Worm (Caenorhabditis elegans) whole organism, L1 larva: ENCODE results near the gene alg-4.

Experiments
- ama-1 ChIP-seq: fragments of 150-350 bp; optimal IDR thresholded peaks from 2 replicates; lab custom pipeline; 2014
- ceh-90 ChIP-seq: sonication (generic microtip); optimal IDR thresholded peaks from 2 replicates; lab custom pipeline; 2016; ENCODE audit warnings: missing genetic modification characterization, missing compliant biosample characterization
- egl-27 ChIP-seq, 2 experiments: fragments of 150-350 bp in 1 of 2; sonication (generic microtip); optimal IDR thresholded peaks; 3 replicates each; lab custom pipeline; 2017 to 2018; ENCODE audit warnings: missing biosample characterization in 2 of 2, missing genetic modification characterization in 2 of 2, missing genetic modification reagents in 2 of 2
- fos-1 ChIP-seq: fragments of 150-350 bp; optimal IDR thresholded peaks from 2 replicates; lab custom pipeline; 2014; ENCODE audit warnings: missing biosample characterization, missing genetic modification characterization
- hlh-17 ChIP-seq: fragments of 200-800 bp; sonication (Bioruptor generic); optimal IDR thresholded peaks from 2 replicates; lab custom pipeline; 2018; ENCODE audit warnings: missing genetic modification characterization, mild to moderate bottlenecking, missing compliant biosample characterization, moderate library complexity, borderline replicate concordance
- jun-1 ChIP-seq: fragments of 150-350 bp; optimal IDR thresholded peaks from 2 replicates; lab custom pipeline; 2014; ENCODE audit warnings: missing biosample characterization, missing genetic modification reagents, missing genetic modification characterization
- nhr-28 ChIP-seq: fragments of 150-350 bp; optimal IDR thresholded peaks from 2 replicates; lab custom pipeline; 2014; ENCODE audit warnings: missing biosample characterization, missing genetic modification characterization
- nhr-85 ChIP-seq: sonication (generic microtip); peaks from one replicate; lab custom pipeline; 2016; ENCODE audit warnings: missing genetic modification characterization, inconsistent platforms, missing compliant biosample characterization
- pqm-1 ChIP-seq: sonication (generic microtip); optimal IDR thresholded peaks from 3 replicates; lab custom pipeline; 2017; ENCODE audit warnings: missing biosample characterization, missing genetic modification characterization
- swsn-7 ChIP-seq: sonication (generic microtip); optimal IDR thresholded peaks from 2 replicates; lab custom pipeline; 2016; ENCODE audit warnings: missing genetic modification characterization, missing compliant biosample characterization
- unc-98 ChIP-seq: fragments of 200-800 bp; sonication (Bioruptor generic); IDR thresholded peaks from 2 replicates; pipeline ENCODE4 v1.3.6; 2022; ENCODE audit warnings: missing genetic modification characterization, missing compliant biosample characterization

DNA sequence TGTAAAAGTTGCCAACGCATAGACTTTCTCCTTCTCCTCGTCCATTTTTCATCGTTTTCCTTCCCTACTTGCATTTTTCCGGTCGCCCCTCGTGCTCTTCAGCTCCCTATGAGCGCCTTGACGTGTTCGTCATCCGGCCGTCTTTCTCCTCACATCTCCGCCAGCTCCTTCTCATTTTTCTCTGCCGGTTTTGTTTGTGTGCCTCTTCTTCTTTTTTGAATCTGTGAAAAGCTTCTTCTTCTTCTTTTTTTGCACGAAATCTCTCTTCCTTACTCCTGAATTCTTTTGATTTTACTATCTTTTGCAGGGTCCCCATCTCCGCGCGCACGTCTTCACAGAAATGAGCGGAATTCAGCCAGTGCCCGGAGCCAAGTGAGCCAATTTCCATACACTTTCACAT lies 39.7 kb downstream of the alg-4 start, which contains the start of gene K11H3.3:
- TF ChIP-seq nhr-85 = no peak
- no peak for TF ChIP-seq ceh-90 (tag; lab: Kevin White, UChicago)
- no peak for TF ChIP-seq nhr-28
- no peak for TF ChIP-seq pqm-1
- no peak for TF ChIP-seq egl-27 (tag; optimal IDR thresholded peaks at IDR 0.05; lab: Kevin White, UChicago)
- TF ChIP-seq fos-1 (tag; lab: Kevin White, UChicago) = no peak
- no peak for TF ChIP-seq swsn-7 (tag; lab: Kevin White, UChicago)
- no peak for TF ChIP-seq jun-1 (tag; lab: Kevin White, UChicago)
- no peak for TF ChIP-seq hlh-17 (GFP tag; lab: Kevin White, UChicago)
- TF ChIP-seq ama-1 (lab: Kevin White, UChicago) = no peak
- TF ChIP-seq unc-98 (GFP tag; lab: Robert Waterston, UW) = no peak
